Fruit fly (Drosophila melanogaster) whole organism, embryonic: ENCODE data around the gene CG43345.
A peak's percentile ranks its signal among the peaks of the same experiment; 100 is the strongest.

Experiments
- Atf3 ChIP-seq: fragments of 200-800 bp; sonication (Bioruptor generic); optimal IDR thresholded peaks from 3 replicates; lab custom pipeline; 2016; ENCODE audit warnings: missing biosample characterization, missing genetic modification characterization
- B-H1 ChIP-seq: fragments of 200-800 bp; sonication (Bioruptor generic); IDR thresholded peaks from 3 replicates; pipeline ENCODE4 v1.3.6; 2022; ENCODE audit warnings: missing biosample characterization, missing genetic modification characterization
- Blimp-1 ChIP-seq: fragments of 200-800 bp; sonication (Bioruptor generic); optimal IDR thresholded peaks from 3 replicates; lab custom pipeline; 2018; ENCODE audit warnings: missing biosample characterization, missing genetic modification characterization, mild to moderate bottlenecking, moderate library complexity, missing genetic modification reagents
- Bteb2 ChIP-seq: fragments of 200-800 bp; sonication (Bioruptor generic); optimal IDR thresholded peaks from 2 replicates; lab custom pipeline; 2016; ENCODE audit warnings: missing biosample characterization, missing genetic modification characterization
- CG10543 ChIP-seq: fragments of 200-800 bp; sonication (Bioruptor generic); optimal IDR thresholded peaks from 3 replicates; lab custom pipeline; 2017; ENCODE audit warnings: missing biosample characterization, mild to moderate bottlenecking, missing genetic modification characterization, moderate library complexity
- CG10959 ChIP-seq: fragments of 200-800 bp; sonication (Bioruptor generic); IDR thresholded peaks from 2 replicates; pipeline ENCODE4 v1.3.6; 2022; ENCODE audit warnings: missing biosample characterization, missing genetic modification characterization
- CG11504 ChIP-seq: fragments of 200-800 bp; sonication (Bioruptor generic); optimal IDR thresholded peaks from 3 replicates; lab custom pipeline; 2019; ENCODE audit warnings: missing biosample characterization, mild to moderate bottlenecking, missing genetic modification characterization, moderate library complexity
- CG12155 ChIP-seq: fragments of 200-800 bp; sonication (Bioruptor generic); optimal IDR thresholded peaks from 3 replicates; lab custom pipeline; 2016; ENCODE audit warnings: missing biosample characterization, missing genetic modification characterization
- CG12219 ChIP-seq: fragments of 200-800 bp; sonication (Bioruptor generic); optimal IDR thresholded peaks from 3 replicates; lab custom pipeline; 2018; ENCODE audit warnings: missing biosample characterization, mild to moderate bottlenecking, missing genetic modification characterization
- CG12391 ChIP-seq: fragments of 200-800 bp; sonication (Bioruptor generic); optimal IDR thresholded peaks from 3 replicates; lab custom pipeline; 2018; ENCODE audit warnings: missing biosample characterization, mild to moderate bottlenecking, missing genetic modification characterization, moderate library complexity
- CG1603 ChIP-seq: fragments of 200-800 bp; sonication (Bioruptor generic); optimal IDR thresholded peaks from 2 replicates; lab custom pipeline; 2019; ENCODE audit warnings: missing biosample characterization, mild to moderate bottlenecking, missing genetic modification characterization, moderate library complexity
- CG1647 ChIP-seq: fragments of 200-800 bp; sonication (Bioruptor generic); optimal IDR thresholded peaks from 3 replicates; lab custom pipeline; 2016; ENCODE audit warnings: missing biosample characterization, missing genetic modification characterization
- CG16815 ChIP-seq: fragments of 200-800 bp; sonication (Bioruptor generic); optimal IDR thresholded peaks from 3 replicates; lab custom pipeline; 2017; ENCODE audit warnings: missing biosample characterization, mild to moderate bottlenecking, missing genetic modification characterization
- CG17359 ChIP-seq: fragments of 200-800 bp; sonication (Bioruptor generic); optimal IDR thresholded peaks from 3 replicates; lab custom pipeline; 2018; ENCODE audit warnings: missing biosample characterization, mild to moderate bottlenecking, missing genetic modification characterization, moderate library complexity
- CG2712 ChIP-seq: fragments of 200-800 bp; optimal IDR thresholded peaks from 3 replicates; lab custom pipeline; 2019; ENCODE audit warnings: missing biosample characterization, mild to moderate bottlenecking, missing genetic modification characterization, moderate library complexity
- CG30020 ChIP-seq: fragments of 200-800 bp; optimal IDR thresholded peaks from 2 replicates; lab custom pipeline; 2019; ENCODE audit warnings: missing biosample characterization, mild to moderate bottlenecking, missing genetic modification characterization, moderate library complexity
- CG32767 ChIP-seq: fragments of 200-800 bp; sonication (Bioruptor generic); IDR thresholded peaks from 2 replicates; pipeline ENCODE4 v1.3.6; 2022; ENCODE audit warnings: missing biosample characterization, missing genetic modification characterization
- CG34422 ChIP-seq: fragments of 200-800 bp; sonication (Bioruptor generic); IDR thresholded peaks from 3 replicates; pipeline ENCODE4 v1.3.6; 2022; ENCODE audit warnings: missing biosample characterization, missing genetic modification characterization
- CG3838 ChIP-seq: fragments of 200-800 bp; sonication (Bioruptor generic); optimal IDR thresholded peaks from 3 replicates; lab custom pipeline; 2016; ENCODE audit warnings: missing biosample characterization, missing genetic modification characterization
- CG6689 ChIP-seq: fragments of 200-800 bp; sonication (Bioruptor generic); IDR thresholded peaks from 2 replicates; pipeline ENCODE4 v1.3.6; 2022; ENCODE audit warnings: missing biosample characterization, missing genetic modification characterization
- CG7372 ChIP-seq: fragments of 200-800 bp; sonication (Bioruptor generic); IDR thresholded peaks from 2 replicates; pipeline ENCODE4 v1.3.6; 2022; ENCODE audit warnings: missing biosample characterization, missing genetic modification characterization
- CG7963 ChIP-seq: fragments of 200-800 bp; sonication (Bioruptor generic); IDR thresholded peaks from 3 replicates; pipeline ENCODE4 v1.3.6; 2022; ENCODE audit warnings: missing biosample characterization, missing genetic modification characterization; ENCODE audit not compliant: partially characterized antibody
- CG8944 ChIP-seq: fragments of 200-800 bp; sonication (Bioruptor generic); optimal IDR thresholded peaks from 3 replicates; lab custom pipeline; 2016; ENCODE audit warnings: missing biosample characterization, missing genetic modification characterization
- CkIIα-i1 ChIP-seq: fragments of 200-800 bp; sonication (Bioruptor generic); IDR thresholded peaks from 2 replicates; pipeline ENCODE4 v1.3.6; 2022; ENCODE audit warnings: missing biosample characterization, missing genetic modification characterization
- Dbx ChIP-seq: fragments of 200-800 bp; sonication (Bioruptor generic); IDR thresholded peaks from 3 replicates; pipeline ENCODE4 v1.3.6; 2022; ENCODE audit warnings: missing biosample characterization, missing genetic modification characterization
- H15 ChIP-seq: fragments of 200-800 bp; sonication (Bioruptor generic); IDR thresholded peaks from 3 replicates; pipeline ENCODE4 v1.3.6; 2022; ENCODE audit warnings: missing biosample characterization, missing genetic modification characterization
- Hmx ChIP-seq: fragments of 200-800 bp; sonication (Bioruptor generic); optimal IDR thresholded peaks from 2 replicates; lab custom pipeline; 2016; ENCODE audit warnings: missing biosample characterization, missing genetic modification characterization
- Jarid2 ChIP-seq: fragments of 200-800 bp; sonication (Bioruptor generic); optimal IDR thresholded peaks from 3 replicates; lab custom pipeline; 2017; ENCODE audit warnings: mild to moderate bottlenecking, missing biosample characterization, missing genetic modification reagents, missing genetic modification characterization
- Lim3 ChIP-seq: fragments of 200-800 bp; sonication (Bioruptor generic); IDR thresholded peaks from 2 replicates; pipeline ENCODE4 v1.3.6; 2022; ENCODE audit warnings: missing biosample characterization, missing genetic modification characterization
- Mrtf ChIP-seq: fragments of 200-800 bp; sonication (Bioruptor generic); IDR thresholded peaks from 3 replicates; pipeline ENCODE4 v1.3.6; 2022; ENCODE audit warnings: missing biosample characterization, missing genetic modification characterization
- Myb ChIP-seq: fragments of 200-800 bp; sonication (Bioruptor generic); optimal IDR thresholded peaks from 2 replicates; lab custom pipeline; 2016; ENCODE audit warnings: missing biosample characterization, missing genetic modification characterization
- Nf-YA ChIP-seq: fragments of 200-800 bp; sonication (Bioruptor generic); IDR thresholded peaks from 2 replicates; pipeline ENCODE4 v1.3.6; 2022; ENCODE audit warnings: missing biosample characterization, missing genetic modification characterization
- Optix ChIP-seq: fragments of 200-800 bp; sonication (Bioruptor generic); IDR thresholded peaks from 3 replicates; pipeline ENCODE4 v1.3.6; 2022; ENCODE audit warnings: missing biosample characterization, missing genetic modification characterization
- Sry-δ ChIP-seq: fragments of 200-800 bp; sonication (Bioruptor generic); optimal IDR thresholded peaks from 2 replicates; lab custom pipeline; 2016; ENCODE audit warnings: missing biosample characterization, missing genetic modification characterization
- Taf1 ChIP-seq: fragments of 200-800 bp; sonication (Bioruptor generic); IDR thresholded peaks from 2 replicates; pipeline ENCODE4 v1.3.6; 2022; ENCODE audit warnings: missing biosample characterization, missing genetic modification characterization
- Trl ChIP-seq, 3 experiments: fragments of >200 bp in 2 of 3; fragments of 200-800 bp in 1 of 3; sonication (Bioruptor generic) in 1 of 3; optimal IDR thresholded peaks; 2 replicates in 1 of 3; 3 replicates in 2 of 3; lab custom pipeline; 2016 to 2017; ENCODE audit warnings: missing biosample characterization in 1 of 3, missing genetic modification characterization in 1 of 3
- abd-A ChIP-seq: fragments of 200-800 bp; sonication (Bioruptor generic); optimal IDR thresholded peaks from 3 replicates; lab custom pipeline; 2019; ENCODE audit warnings: missing biosample characterization, mild to moderate bottlenecking, missing genetic modification characterization, moderate library complexity
- corto ChIP-seq: fragments of 200-800 bp; sonication (Bioruptor generic); optimal IDR thresholded peaks from 2 replicates; lab custom pipeline; 2016; ENCODE audit warnings: missing biosample characterization, mild to moderate bottlenecking, missing genetic modification characterization, moderate library complexity
- ems ChIP-seq: fragments of 200-800 bp; sonication (Bioruptor generic); optimal IDR thresholded peaks from 3 replicates; lab custom pipeline; 2016; ENCODE audit warnings: missing biosample characterization, missing genetic modification characterization
- en ChIP-seq: fragments of 200-800 bp; sonication (Bioruptor generic); optimal IDR thresholded peaks from 2 replicates; lab custom pipeline; 2016; ENCODE audit warnings: missing biosample characterization, missing genetic modification characterization
- exex ChIP-seq: fragments of 200-800 bp; sonication (Bioruptor generic); optimal IDR thresholded peaks from 4 replicates; lab custom pipeline; 2018; ENCODE audit warnings: missing biosample characterization, mild to moderate bottlenecking, missing genetic modification characterization, moderate library complexity
- eyg ChIP-seq: fragments of 200-800 bp; sonication (Bioruptor generic); optimal IDR thresholded peaks from 3 replicates; lab custom pipeline; 2016; ENCODE audit warnings: missing biosample characterization, missing genetic modification characterization
- fru ChIP-seq: fragments of >200 bp; optimal IDR thresholded peaks from 2 replicates; lab custom pipeline; 2017
- gro ChIP-seq: fragments of 200-800 bp; sonication (Bioruptor generic); optimal IDR thresholded peaks from 2 replicates; lab custom pipeline; 2016; ENCODE audit warnings: missing biosample characterization, missing genetic modification characterization
- ken ChIP-seq: fragments of 200-800 bp; sonication (Bioruptor generic); IDR thresholded peaks from 3 replicates; pipeline ENCODE4 v1.3.6; 2022; ENCODE audit warnings: missing biosample characterization, missing genetic modification characterization
- kni ChIP-seq: fragments of 200-800 bp; sonication (Bioruptor generic); optimal IDR thresholded peaks from 3 replicates; lab custom pipeline; 2017; ENCODE audit warnings: mild to moderate bottlenecking, missing biosample characterization, missing genetic modification reagents, missing genetic modification characterization
- mam ChIP-seq: fragments of 200-800 bp; sonication (Bioruptor generic); optimal IDR thresholded peaks from 3 replicates; lab custom pipeline; 2016; ENCODE audit warnings: missing biosample characterization, missing genetic modification characterization
- p53 ChIP-seq: fragments of 200-800 bp; sonication (Bioruptor generic); optimal IDR thresholded peaks from 2 replicates; lab custom pipeline; 2016; ENCODE audit warnings: missing biosample characterization, missing genetic modification characterization
- pita ChIP-seq: fragments of 200-800 bp; sonication (Bioruptor generic); optimal IDR thresholded peaks from 2 replicates; lab custom pipeline; 2017; ENCODE audit warnings: missing biosample characterization, mild to moderate bottlenecking, missing genetic modification characterization
- pum ChIP-seq: fragments of 200-800 bp; sonication (Bioruptor generic); optimal IDR thresholded peaks from 2 replicates; lab custom pipeline; 2016; ENCODE audit warnings: missing biosample characterization, missing genetic modification characterization
- sna ChIP-seq: fragments of 200-800 bp; sonication (Bioruptor generic); IDR thresholded peaks from 2 replicates; pipeline ENCODE4 v1.3.6; 2022; ENCODE audit warnings: missing biosample characterization, missing genetic modification characterization; ENCODE audit not compliant: partially characterized antibody
- usp ChIP-seq: fragments of >200 bp; optimal IDR thresholded peaks from 2 replicates; lab custom pipeline; 2017; ENCODE audit warnings: missing biosample characterization, missing genetic modification characterization

Gene CG43345

DNA sequence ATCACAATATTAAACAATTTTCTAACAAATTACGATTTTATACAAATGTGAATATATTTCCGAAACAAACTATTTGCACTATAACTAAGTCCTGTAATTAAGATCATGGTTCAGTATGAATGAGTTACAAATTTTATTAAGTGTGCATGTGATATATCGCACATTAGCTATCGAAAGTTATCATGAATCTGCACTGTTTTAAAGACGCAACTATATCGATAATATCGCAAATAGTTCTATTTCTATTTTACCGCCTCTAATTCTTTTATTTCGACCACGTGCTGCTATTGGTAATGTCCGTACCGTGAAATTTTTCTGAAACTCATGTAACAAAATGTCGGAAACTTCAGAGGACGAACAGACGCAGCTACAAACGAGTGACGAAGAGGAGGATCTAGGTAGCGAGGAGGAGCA lies 25.4 kb downstream of the CG43345 start, which contains the start of gene pths (continued):
- TF ChIP-seq abd-A (tag; lab: Kevin White, UChicago) (no peak), CG12155 (GFP tag; lab: Kevin White, UChicago) (no peak), Myb (GFP tag; lab: Kevin White, UChicago) (peak; percentile 66), CG2712 (tag; lab: Kevin White, UChicago) (peak; percentile 52), Mrtf (GFP tag; lab: Robert Waterston, UW) (no peak), CG34422 (GFP tag; lab: Robert Waterston, UW) (no peak; the same call in 2 of the 3 replicates), p53 (no peak), CG7372 (GFP tag; lab: Robert Waterston, UW) (no peak), Hmx (no peak), CG8944 (GFP tag; lab: Kevin White, UChicago) (peak; percentile 59), CG32767 (GFP tag; lab: Robert Waterston, UW) (no peak), CG11504 (tag; lab: Kevin White, UChicago) (no peak), kni (GFP tag; lab: Kevin White, UChicago) (no peak), CG1603 (tag; lab: Kevin White, UChicago) (peak; percentile 95), CG17359 (no peak), ken (peak; percentile 47; the same call in 1 of the 3 replicates), Nf-YA (GFP tag; lab: Robert Waterston, UW) (peak; percentile 37; the same call in 1 of the 2 replicates), CG16815 (GFP tag; lab: Kevin White, UChicago) (peak; percentile 14), CG1647 (GFP tag; lab: Kevin White, UChicago) (no peak), pum (GFP tag; lab: Kevin White, UChicago) (peak; percentile 35), Jarid2 (GFP tag; lab: Kevin White, UChicago) (no peak), CG3838 (GFP tag; lab: Kevin White, UChicago) (no peak), pita (GFP tag; lab: Kevin White, UChicago) (no peak), CG10959 (GFP tag; lab: Robert Waterston, UW) (no peak), CG6689 (GFP tag; lab: Robert Waterston, UW) (peak; percentile 50; the same call in 1 of the 2 replicates), usp (GFP tag; lab: Kevin White, UChicago) (no peak), Taf1 (GFP tag; lab: Robert Waterston, UW) (no peak), fru (lab: Kevin White, UChicago) (no peak), CG12219 (GFP tag; lab: Kevin White, UChicago) (no peak), B-H1 (no peak), CG12391 (tag; lab: Kevin White, UChicago) (peak; percentile 59), CG7963 (GFP tag; lab: Robert Waterston, UW) (peak; percentile 65; the same call in 2 of the 3 replicates), Sry-δ (GFP tag; lab: Kevin White, UChicago) (peak; percentile 97), ems (GFP tag; lab: Kevin White, UChicago) (no peak), CG10543 (GFP tag; lab: Kevin White, UChicago) (no peak), Bteb2 (GFP tag; lab: Kevin White, UChicago) (no peak), en (no peak), Trl (optimal IDR thresholded peaks at IDR 0.05; lab: Kevin White, UChicago) (no peak), Trl (GFP tag; optimal IDR thresholded peaks at IDR 0.05; lab: Kevin White, UChicago) (peak; percentile 40), gro (GFP tag; lab: Kevin White, UChicago) (no peak), Optix (GFP tag; lab: Robert Waterston, UW) (no peak), H15 (no peak; the same call in 2 of the 3 replicates), eyg (GFP tag; lab: Kevin White, UChicago) (peak; percentile 18), CG30020 (peak; percentile 98), mam (GFP tag; lab: Kevin White, UChicago) (peak; percentile 79), corto (GFP tag; lab: Kevin White, UChicago) (no peak), Atf3 (GFP tag; lab: Kevin White, UChicago) (no peak), CkIIα-i1 (GFP tag; lab: Robert Waterston, UW) (no peak), Blimp-1 (GFP tag; lab: Kevin White, UChicago) (no peak), exex (no peak), Lim3 (no peak), sna (GFP tag; lab: Robert Waterston, UW) (peak; percentile 54), Dbx (GFP tag; lab: Robert Waterston, UW) (0 out of 3 replicates have a peak, but pooled peaks have one; percentile 34)
